Worm (Caenorhabditis elegans): Measurements from ENCODE around the gene srh-104.

DNA sequence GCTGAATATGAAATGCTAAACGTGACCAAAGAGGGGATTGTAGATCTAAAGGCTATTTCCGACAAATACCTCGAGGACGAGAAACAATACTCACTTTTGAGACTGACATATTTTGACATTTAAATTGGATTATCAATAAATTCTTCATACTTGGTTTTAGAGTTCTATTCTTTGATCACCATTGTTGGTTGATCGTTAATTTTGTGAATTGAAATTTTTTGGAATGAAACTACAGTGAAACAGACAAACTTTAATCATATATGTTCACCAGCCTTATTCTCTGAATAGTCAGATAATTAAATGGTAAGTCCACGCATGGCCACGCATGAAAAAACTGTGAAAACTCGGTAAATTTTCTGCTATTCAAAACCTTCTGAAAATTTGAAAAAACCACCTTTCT, 41.4 kb downstream of the srh-104 start, which contains the start of gene F11A5.18:
- no peak for TF ChIP-seq ceh-19 (GFP tag; optimal IDR thresholded peaks at IDR 0.05)
- no peak for TF ChIP-seq dmd-4 (tag; optimal IDR thresholded peaks at IDR 0.05; ENCODE audit: borderline replicate concordance)
- TF ChIP-seq ama-1 (optimal IDR thresholded peaks at IDR 0.05) = no peak
- TF ChIP-seq hlh-15 (tag; optimal IDR thresholded peaks at IDR 0.05) = no peak
- no peak for TF ChIP-seq madf-2 (tag; optimal IDR thresholded peaks at IDR 0.05)
- TF ChIP-seq unc-3 (GFP tag; conservative IDR thresholded peaks at IDR 0.05) = no peak
- TF ChIP-seq unc-3 (tag; optimal IDR thresholded peaks at IDR 0.05) = no peak
- TF ChIP-seq K09A11.1 (tag; optimal IDR thresholded peaks at IDR 0.05; ENCODE audit: insufficient read depth) = no peak
- no peak for TF ChIP-seq tbx-7 (tag; optimal IDR thresholded peaks at IDR 0.05)
- no peak for TF ChIP-seq unc-86 (tag; optimal IDR thresholded peaks at IDR 0.05)
- no peak for TF ChIP-seq hlh-30 (tag; optimal IDR thresholded peaks at IDR 0.05; ENCODE audit: insufficient read depth)
- TF ChIP-seq elt-4 (tag; optimal IDR thresholded peaks at IDR 0.05) = no peak
- TF ChIP-seq ceh-6 (GFP tag; optimal IDR thresholded peaks at IDR 0.05) = no peak
